Fruit fly (Drosophila melanogaster) whole organism, embryonic: ENCODE data around the gene CG43402.

Source experiments
- Ada2b ChIP-seq: fragments of 200-800 bp; sonication (Bioruptor generic); IDR thresholded peaks from 2 replicates; pipeline ENCODE4 v1.3.6; 2022; ENCODE audit warnings: missing biosample characterization, missing genetic modification characterization
- BEAF-32 ChIP-seq: fragments of 200-800 bp; sonication (Bioruptor generic); optimal IDR thresholded peaks from 3 replicates; lab custom pipeline; 2017; ENCODE audit warnings: missing biosample characterization, missing genetic modification characterization, mild to moderate bottlenecking, moderate library complexity, missing genetic modification reagents
- CG10543 ChIP-seq: fragments of 200-800 bp; sonication (Bioruptor generic); optimal IDR thresholded peaks from 3 replicates; lab custom pipeline; 2017; ENCODE audit warnings: missing biosample characterization, mild to moderate bottlenecking, missing genetic modification characterization, moderate library complexity
- CG11695 ChIP-seq: fragments of 200-800 bp; sonication (Bioruptor generic); IDR thresholded peaks from 3 replicates; pipeline ENCODE4 v1.3.6; 2022; ENCODE audit warnings: missing biosample characterization, missing genetic modification characterization
- CG12071 ChIP-seq: fragments of 200-800 bp; sonication (Bioruptor generic); optimal IDR thresholded peaks from 3 replicates; lab custom pipeline; 2018; ENCODE audit warnings: missing biosample characterization, mild to moderate bottlenecking, missing genetic modification characterization
- CG13894 ChIP-seq: fragments of 200-800 bp; sonication (Bioruptor generic); optimal IDR thresholded peaks from 3 replicates; lab custom pipeline; 2018; ENCODE audit warnings: missing biosample characterization, mild to moderate bottlenecking, missing genetic modification characterization, moderate library complexity
- CG15269 ChIP-seq: fragments of 200-800 bp; sonication (Bioruptor generic); optimal IDR thresholded peaks from 2 replicates; lab custom pipeline; 2018; ENCODE audit warnings: missing biosample characterization, mild to moderate bottlenecking, missing genetic modification characterization, moderate library complexity
- CG16815 ChIP-seq: fragments of 200-800 bp; sonication (Bioruptor generic); optimal IDR thresholded peaks from 3 replicates; lab custom pipeline; 2017; ENCODE audit warnings: missing biosample characterization, mild to moderate bottlenecking, missing genetic modification characterization
- CG16863 ChIP-seq: fragments of 200-800 bp; sonication (Bioruptor generic); optimal IDR thresholded peaks from 3 replicates; lab custom pipeline; 2016; ENCODE audit warnings: missing biosample characterization, missing genetic modification characterization
- CG17912 ChIP-seq: fragments of 200-800 bp; sonication (Bioruptor generic); optimal IDR thresholded peaks from 2 replicates; lab custom pipeline; 2018; ENCODE audit warnings: missing biosample characterization, mild to moderate bottlenecking, missing genetic modification characterization
- CG3847 ChIP-seq: fragments of 200-800 bp; sonication (Bioruptor generic); IDR thresholded peaks from 2 replicates; pipeline ENCODE4 v1.3.6; 2022; ENCODE audit warnings: missing biosample characterization, missing genetic modification characterization
- CG3995 ChIP-seq: fragments of 200-800 bp; sonication (Bioruptor generic); optimal IDR thresholded peaks from 3 replicates; lab custom pipeline; 2016; ENCODE audit warnings: missing biosample characterization, missing genetic modification characterization
- CG43689 ChIP-seq: fragments of 200-800 bp; sonication (Bioruptor generic); IDR thresholded peaks from 2 replicates; pipeline ENCODE4 v1.3.6; 2022; ENCODE audit warnings: missing biosample characterization, missing genetic modification characterization
- CG4424 ChIP-seq: fragments of 200-800 bp; sonication (Bioruptor generic); optimal IDR thresholded peaks from 3 replicates; lab custom pipeline; 2016; ENCODE audit warnings: missing biosample characterization, missing genetic modification characterization
- CG4730 ChIP-seq: fragments of 200-800 bp; sonication (Bioruptor generic); IDR thresholded peaks from 2 replicates; pipeline ENCODE4 v1.3.6; 2022; ENCODE audit warnings: missing biosample characterization, missing genetic modification characterization
- CG7372 ChIP-seq: fragments of 200-800 bp; sonication (Bioruptor generic); IDR thresholded peaks from 2 replicates; pipeline ENCODE4 v1.3.6; 2022; ENCODE audit warnings: missing biosample characterization, missing genetic modification characterization
- CG7839 ChIP-seq: fragments of 200-800 bp; sonication (Bioruptor generic); optimal IDR thresholded peaks from 3 replicates; lab custom pipeline; 2018; ENCODE audit warnings: missing biosample characterization, mild to moderate bottlenecking, missing genetic modification characterization, moderate library complexity
- CG8388 ChIP-seq: fragments of 200-800 bp; sonication (Bioruptor generic); optimal IDR thresholded peaks from 2 replicates; lab custom pipeline; 2019; ENCODE audit warnings: missing biosample characterization, mild to moderate bottlenecking, missing genetic modification characterization, moderate library complexity
- Chrac-16 ChIP-seq: fragments of 200-800 bp; sonication (Bioruptor generic); optimal IDR thresholded peaks from 3 replicates; lab custom pipeline; 2016; ENCODE audit warnings: missing biosample characterization, missing genetic modification characterization
- CrebB ChIP-seq: fragments of 200-800 bp; sonication (Bioruptor generic); optimal IDR thresholded peaks from 3 replicates; lab custom pipeline; 2018; ENCODE audit warnings: missing biosample characterization, mild to moderate bottlenecking, missing genetic modification characterization
- Dad ChIP-seq: fragments of 200-800 bp; sonication (Bioruptor generic); optimal IDR thresholded peaks from 3 replicates; lab custom pipeline; 2016; ENCODE audit warnings: missing biosample characterization, missing genetic modification characterization
- Mad ChIP-seq: fragments of 200-800 bp; sonication (Bioruptor generic); optimal IDR thresholded peaks from 2 replicates; lab custom pipeline; 2016; ENCODE audit warnings: missing biosample characterization, missing genetic modification characterization
- PHDP ChIP-seq: fragments of 200-800 bp; sonication (Bioruptor generic); optimal IDR thresholded peaks from 3 replicates; lab custom pipeline; 2018; ENCODE audit warnings: missing biosample characterization, mild to moderate bottlenecking, missing genetic modification characterization, moderate library complexity
- Ptx1 ChIP-seq: fragments of 200-800 bp; sonication (Bioruptor generic); IDR thresholded peaks from 2 replicates; pipeline ENCODE4 v1.3.6; 2022; ENCODE audit warnings: missing biosample characterization, missing genetic modification characterization
- Scr ChIP-seq: fragments of 200-800 bp; sonication (Bioruptor generic); IDR thresholded peaks from 2 replicates; pipeline ENCODE4 v1.3.6; 2022; ENCODE audit warnings: missing biosample characterization, missing genetic modification characterization; ENCODE audit not compliant: partially characterized antibody
- Trl ChIP-seq, 3 experiments: fragments of >200 bp in 2 of 3; fragments of 200-800 bp in 1 of 3; sonication (Bioruptor generic) in 1 of 3; optimal IDR thresholded peaks; 2 replicates in 1 of 3; 3 replicates in 2 of 3; lab custom pipeline; 2016 to 2017; ENCODE audit warnings: missing biosample characterization in 1 of 3, missing genetic modification characterization in 1 of 3
- al ChIP-seq: fragments of 200-800 bp; sonication (Bioruptor generic); IDR thresholded peaks from 2 replicates; pipeline ENCODE4 v1.3.6; 2022; ENCODE audit warnings: missing biosample characterization, missing genetic modification characterization
- amos ChIP-seq: fragments of 200-800 bp; sonication (Bioruptor generic); IDR thresholded peaks from 2 replicates; pipeline ENCODE4 v1.3.6; 2022; ENCODE audit warnings: missing biosample characterization, missing genetic modification characterization; ENCODE audit not compliant: partially characterized antibody
- ash1 ChIP-seq: fragments of 200-800 bp; sonication (Bioruptor generic); optimal IDR thresholded peaks from 2 replicates; lab custom pipeline; 2018; ENCODE audit warnings: missing biosample characterization, mild to moderate bottlenecking, missing genetic modification characterization
- cg ChIP-seq: fragments of 200-800 bp; sonication (Bioruptor generic); optimal IDR thresholded peaks from 3 replicates; lab custom pipeline; 2019; ENCODE audit warnings: missing biosample characterization, mild to moderate bottlenecking, missing genetic modification characterization, moderate library complexity
- chif ChIP-seq, 2 experiments: fragments of 200-800 bp; sonication (Bioruptor generic); optimal IDR thresholded peaks; 3 replicates each; lab custom pipeline; 2016; ENCODE audit warnings: missing biosample characterization in 2 of 2, missing genetic modification characterization in 2 of 2
- corto ChIP-seq: fragments of 200-800 bp; sonication (Bioruptor generic); optimal IDR thresholded peaks from 2 replicates; lab custom pipeline; 2016; ENCODE audit warnings: missing biosample characterization, mild to moderate bottlenecking, missing genetic modification characterization, moderate library complexity
- danr ChIP-seq: fragments of 200-800 bp; sonication (Bioruptor generic); IDR thresholded peaks from 2 replicates; pipeline ENCODE4 v1.3.6; 2022; ENCODE audit warnings: missing biosample characterization, missing genetic modification characterization
- dati ChIP-seq: fragments of 200-800 bp; sonication (Bioruptor generic); IDR thresholded peaks from 2 replicates; pipeline ENCODE4 v1.3.6; 2022; ENCODE audit warnings: missing biosample characterization, missing genetic modification characterization
- dmrt11E ChIP-seq: fragments of 200-800 bp; sonication (Bioruptor generic); optimal IDR thresholded peaks from 3 replicates; lab custom pipeline; 2018; ENCODE audit warnings: missing biosample characterization, mild to moderate bottlenecking, missing genetic modification characterization, moderate library complexity
- dpn ChIP-seq, 2 experiments: fragments of 200-800 bp; sonication (Bioruptor generic); optimal IDR thresholded peaks; 3 replicates each; lab custom pipeline; 2016; ENCODE audit warnings: missing biosample characterization in 2 of 2, missing genetic modification characterization in 2 of 2
- eve ChIP-seq, 2 experiments: fragments of >200 bp; optimal IDR thresholded peaks; 2 replicates each; lab custom pipeline; 2017; ENCODE audit warnings: missing biosample characterization in 2 of 2, missing genetic modification characterization in 2 of 2
- fu2 ChIP-seq: fragments of 200-800 bp; sonication (Bioruptor generic); optimal IDR thresholded peaks from 2 replicates; lab custom pipeline; 2016; ENCODE audit warnings: missing biosample characterization, missing genetic modification characterization
- gsb-n ChIP-seq: fragments of 200-800 bp; sonication (Bioruptor generic); optimal IDR thresholded peaks from 3 replicates; lab custom pipeline; 2018; ENCODE audit warnings: missing biosample characterization, mild to moderate bottlenecking, missing genetic modification characterization
- h ChIP-seq: fragments of >200 bp; optimal IDR thresholded peaks from 2 replicates; lab custom pipeline; 2017
- inv ChIP-seq: fragments of 200-800 bp; sonication (Bioruptor generic); IDR thresholded peaks from 2 replicates; pipeline ENCODE4 v1.3.6; 2022; ENCODE audit warnings: missing biosample characterization, missing genetic modification characterization; ENCODE audit not compliant: partially characterized antibody
- lab ChIP-seq: fragments of 200-800 bp; sonication (Bioruptor generic); optimal IDR thresholded peaks from 3 replicates; lab custom pipeline; 2017; ENCODE audit warnings: missing biosample characterization, missing genetic modification characterization, mild to moderate bottlenecking, moderate library complexity, missing genetic modification reagents
- peb ChIP-seq: fragments of 200-800 bp; sonication (Bioruptor generic); IDR thresholded peaks from 2 replicates; pipeline ENCODE4 v1.3.6; 2022; ENCODE audit warnings: missing biosample characterization, missing genetic modification characterization
- phol ChIP-seq: fragments of 200-800 bp; sonication (Bioruptor generic); optimal IDR thresholded peaks from 3 replicates; lab custom pipeline; 2018; ENCODE audit warnings: missing biosample characterization, mild to moderate bottlenecking, missing genetic modification characterization, moderate library complexity
- sisA ChIP-seq: fragments of 200-800 bp; sonication (Bioruptor generic); IDR thresholded peaks from 2 replicates; pipeline ENCODE4 v1.3.6; 2022; ENCODE audit warnings: missing biosample characterization, missing genetic modification characterization
- slbo ChIP-seq: fragments of 200-800 bp; sonication (Bioruptor generic); IDR thresholded peaks from 2 replicates; pipeline ENCODE4 v1.3.6; 2022; ENCODE audit warnings: missing biosample characterization, missing genetic modification characterization
- sna ChIP-seq: fragments of 200-800 bp; sonication (Bioruptor generic); IDR thresholded peaks from 2 replicates; pipeline ENCODE4 v1.3.6; 2022; ENCODE audit warnings: missing biosample characterization, missing genetic modification characterization; ENCODE audit not compliant: partially characterized antibody
- sr ChIP-seq: fragments of 200-800 bp; sonication (Bioruptor generic); IDR thresholded peaks from 3 replicates; pipeline ENCODE4 v1.3.6; 2022; ENCODE audit warnings: missing biosample characterization, missing genetic modification characterization
- wor ChIP-seq: fragments of 200-800 bp; sonication (Bioruptor generic); IDR thresholded peaks from 2 replicates; pipeline ENCODE4 v1.3.6; 2022; ENCODE audit warnings: missing biosample characterization, missing genetic modification characterization
- zfh2 ChIP-seq: fragments of 200-800 bp; sonication (Bioruptor generic); optimal IDR thresholded peaks from 2 replicates; lab custom pipeline; 2016; ENCODE audit warnings: missing biosample characterization, missing genetic modification characterization

CG43402 gene

DNA sequence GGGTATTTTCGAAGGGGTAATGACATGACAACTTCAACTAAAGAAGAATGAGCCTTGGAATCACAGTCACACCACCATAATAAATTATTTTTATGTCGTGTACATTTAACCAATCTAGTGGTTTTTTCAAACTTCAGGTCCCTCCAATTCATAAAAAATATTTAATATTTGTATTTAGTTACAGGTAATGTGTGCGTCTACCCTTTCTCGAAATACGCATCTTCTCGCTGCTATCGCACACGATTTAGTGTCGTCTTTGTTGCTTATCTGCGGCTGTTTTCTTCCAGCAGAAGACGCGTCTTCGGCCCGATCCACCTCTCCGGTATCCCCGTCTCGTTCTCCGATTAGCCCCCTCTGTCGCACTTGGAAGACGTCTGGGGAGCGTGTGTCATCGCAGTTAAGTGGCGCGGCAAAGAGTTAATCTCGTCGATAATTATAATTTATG, 15.6 kb upstream of the CG43402 start (continued):
- peak; percentile 39; the same call in 1 of the 2 replicates for TF ChIP-seq CG3847
- no peak for TF ChIP-seq inv
- peak in 1 of 2 experiments; percentile 87 for TF ChIP-seq eve (GFP tag; optimal IDR thresholded peaks at IDR 0.05; lab: Kevin White, UChicago)
- peak; percentile 30; the same call in 1 of the 2 replicates for TF ChIP-seq CG7372 (GFP tag; lab: Robert Waterston, UW)
- no peak for TF ChIP-seq ash1 (GFP tag; lab: Kevin White, UChicago)
- TF ChIP-seq CG10543 (GFP tag; lab: Kevin White, UChicago): no peak
- no peak for TF ChIP-seq h (lab: Kevin White, UChicago)
- no peak for TF ChIP-seq amos (GFP tag; lab: Robert Waterston, UW)
- peak; percentile 94 for TF ChIP-seq dmrt11E (tag; lab: Kevin White, UChicago)
- no peak for TF ChIP-seq CG13894 (tag; lab: Kevin White, UChicago)
- peak; percentile 50; the same call in 1 of the 2 replicates for TF ChIP-seq danr (GFP tag; lab: Robert Waterston, UW)
- TF ChIP-seq Mad: peak; percentile 68
- TF ChIP-seq CG16863: peak; percentile 29

DNA sequence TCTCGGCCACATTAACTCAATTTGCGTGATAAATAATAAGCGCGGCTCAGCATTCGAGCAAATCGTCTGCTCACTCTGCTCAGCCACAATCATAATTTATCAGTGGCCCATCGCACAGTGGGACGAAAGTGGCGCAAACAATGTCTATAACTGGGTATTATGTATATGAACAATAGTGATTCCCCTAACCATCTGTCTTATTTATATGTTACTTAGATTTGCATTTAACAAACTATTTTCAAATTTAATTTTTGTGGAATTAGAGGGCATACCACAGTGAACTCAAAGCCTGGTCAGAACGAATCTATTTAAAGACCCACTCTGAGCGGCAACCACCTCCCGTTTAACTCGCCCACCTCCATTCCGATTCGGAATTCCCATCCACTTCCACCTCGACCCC, 14.6 kb upstream of the CG43402 start:
- TF ChIP-seq CG15269 (tag; lab: Kevin White, UChicago) (peak; percentile 43), chif (GFP tag; optimal IDR thresholded peaks at IDR 0.05; lab: Kevin White, UChicago) (peak; percentile 24 to 50), peb (GFP tag; lab: Robert Waterston, UW) (peak; percentile 54), Ada2b (GFP tag; lab: Robert Waterston, UW) (peak; percentile 35; the same call in 1 of the 2 replicates), dmrt11E (tag; lab: Kevin White, UChicago) (peak; percentile 52), sna (no peak), fu2 (GFP tag; lab: Kevin White, UChicago) (no peak), CG17912 (GFP tag; lab: Kevin White, UChicago) (no peak), zfh2 (GFP tag; lab: Kevin White, UChicago) (no peak), CG12071 (GFP tag; lab: Kevin White, UChicago) (no peak), Dad (GFP tag; lab: Kevin White, UChicago) (no peak), corto (GFP tag; lab: Kevin White, UChicago) (no peak), PHDP (tag; lab: Kevin White, UChicago) (peak; percentile 51), Trl (optimal IDR thresholded peaks at IDR 0.05; lab: Kevin White, UChicago) (no peak), Trl (GFP tag; optimal IDR thresholded peaks at IDR 0.05; lab: Kevin White, UChicago) (peak; percentile 6), dpn (GFP tag; optimal IDR thresholded peaks at IDR 0.05; lab: Kevin White, UChicago) (no peak), CG4424 (GFP tag; lab: Kevin White, UChicago) (no peak), cg (GFP tag; lab: Kevin White, UChicago) (no peak), sisA (peak; percentile 68), al (GFP tag; lab: Robert Waterston, UW) (no peak), gsb-n (tag; lab: Kevin White, UChicago) (no peak), CG8388 (GFP tag; lab: Kevin White, UChicago) (peak; percentile 21), CG3995 (GFP tag; lab: Kevin White, UChicago) (no peak), slbo (peak; percentile 66), phol (tag; lab: Kevin White, UChicago) (peak; percentile 9), lab (GFP tag; lab: Kevin White, UChicago) (no peak), Scr (GFP tag; lab: Robert Waterston, UW) (no peak), CG4730 (GFP tag; lab: Robert Waterston, UW) (0 out of 2 replicates have a peak, but pooled peaks have one; percentile 4), CG7839 (tag; lab: Kevin White, UChicago) (peak; percentile 54), dati (GFP tag; lab: Robert Waterston, UW) (no peak), wor (GFP tag; lab: Robert Waterston, UW) (no peak), CG43689 (peak; percentile 44), CG16815 (GFP tag; lab: Kevin White, UChicago) (peak; percentile 39), BEAF-32 (no peak), CG11695 (GFP tag; lab: Robert Waterston, UW) (peak; percentile 46; the same call in 1 of the 3 replicates), Ptx1 (GFP tag; lab: Robert Waterston, UW) (peak; percentile 58), CrebB (no peak), sr (GFP tag; lab: Robert Waterston, UW) (peak; percentile 29; the same call in 1 of the 3 replicates), Chrac-16 (GFP tag; lab: Kevin White, UChicago) (peak; percentile 28)
